Worm (Caenorhabditis elegans) whole organism, L1 larva: ENCODE data around the gene srt-42.

Experiments used
- blmp-1 ChIP-seq: fragments of 150-350 bp; optimal IDR thresholded peaks from 2 replicates; lab custom pipeline; 2014; ENCODE audit warnings: missing biosample characterization, missing genetic modification characterization
- ceh-8 ChIP-seq: fragments of 200-800 bp; sonication (Bioruptor generic); optimal IDR thresholded peaks from 2 replicates; lab custom pipeline; 2018; ENCODE audit warnings: mild to moderate bottlenecking, missing genetic modification characterization, moderate library complexity, missing compliant biosample characterization
- ceh-90 ChIP-seq: sonication (generic microtip); optimal IDR thresholded peaks from 2 replicates; lab custom pipeline; 2016; ENCODE audit warnings: missing genetic modification characterization, missing compliant biosample characterization
- dpl-1 ChIP-seq, 3 experiments: fragments of 150-350 bp in 2 of 3; sonication (generic microtip) in 1 of 3; optimal IDR thresholded peaks; 2 replicates each; lab custom pipeline; 2014 to 2017; ENCODE audit warnings: missing biosample characterization in 3 of 3, missing genetic modification characterization in 3 of 3, missing genetic modification reagents in 3 of 3
- elt-2 ChIP-seq: sonication (generic microtip); optimal IDR thresholded peaks from 2 replicates; lab custom pipeline; 2016; ENCODE audit warnings: missing genetic modification characterization, mild to moderate bottlenecking, inconsistent platforms, missing compliant biosample characterization, missing genetic modification reagents
- mdl-1 ChIP-seq, 2 experiments: fragments of 150-350 bp; optimal IDR thresholded peaks; 2 replicates each; lab custom pipeline; 2014 to 2017; ENCODE audit warnings: missing biosample characterization in 2 of 2, missing genetic modification characterization in 2 of 2, inconsistent platforms in 1 of 2
- rnt-1 ChIP-seq: sonication (generic microtip); optimal IDR thresholded peaks from 2 replicates; lab custom pipeline; 2016; ENCODE audit warnings: mild to moderate bottlenecking, missing genetic modification characterization, moderate library complexity, missing compliant biosample characterization
- sox-4 ChIP-seq: sonication (generic microtip); optimal IDR thresholded peaks from 2 replicates; lab custom pipeline; 2016; ENCODE audit warnings: missing genetic modification characterization, missing compliant biosample characterization
- unc-130 ChIP-seq: fragments of 150-350 bp; optimal IDR thresholded peaks from 2 replicates; lab custom pipeline; 2017; ENCODE audit warnings: missing biosample characterization, missing genetic modification characterization, inconsistent platforms

- TF ChIP-seq blmp-1 (tag; lab: Kevin White, UChicago) (peak; percentile 88), ceh-8 (GFP tag; lab: Kevin White, UChicago) (no peak), unc-130 (tag; lab: Kevin White, UChicago) (no peak), ceh-90 (tag; lab: Kevin White, UChicago) (no peak), elt-2 (tag; lab: Kevin White, UChicago) (no peak), dpl-1 (GFP tag; optimal IDR thresholded peaks at IDR 0.05; lab: Kevin White, UChicago) (no peak), sox-4 (no peak), rnt-1 (no peak), mdl-1 (tag; optimal IDR thresholded peaks at IDR 0.05; lab: Kevin White, UChicago) (no peak)
Observed at ce11 chrV:1855087-1855486, 47.8 kb downstream of the srt-42 start.
